Worm (Caenorhabditis elegans) whole organism, L4 larva: ENCODE results near the gene mrpl-22.
A peak's percentile ranks its signal among the peaks of the same experiment; 100 is the strongest.

ENCODE experiments used
- F37D6.2 ChIP-seq: sonication (generic microtip); optimal IDR thresholded peaks from 2 replicates; lab custom pipeline; 2016; ENCODE audit warnings: mild to moderate bottlenecking, missing genetic modification characterization, missing compliant biosample characterization
- R02D3.7 ChIP-seq: fragments of 150-350 bp; sonication (generic microtip); optimal IDR thresholded peaks from 3 replicates; lab custom pipeline; 2014; ENCODE audit warnings: missing biosample characterization, missing genetic modification characterization
- Y5F2A.4 ChIP-seq: fragments of 200-800 bp; sonication (Bioruptor generic); optimal IDR thresholded peaks from 2 replicates; lab custom pipeline; 2018; ENCODE audit warnings: mild to moderate bottlenecking, missing genetic modification characterization, missing compliant biosample characterization
- aha-1 ChIP-seq: fragments of 150-350 bp; peaks from one replicate; lab custom pipeline; 2014; ENCODE audit warnings: missing biosample characterization, missing genetic modification characterization
- aly-2 ChIP-seq: sonication (generic microtip); optimal IDR thresholded peaks from 2 replicates; lab custom pipeline; 2018; ENCODE audit warnings: missing biosample characterization, missing genetic modification characterization
- ceh-28 ChIP-seq: fragments of 150-350 bp; optimal IDR thresholded peaks from 2 replicates; lab custom pipeline; 2014; ENCODE audit warnings: missing biosample characterization, missing genetic modification reagents, missing genetic modification characterization
- ceh-44 ChIP-seq: fragments of 200-800 bp; sonication (Bioruptor generic); IDR thresholded peaks from 2 replicates; pipeline ENCODE4 v1.3.6; 2022; ENCODE audit warnings: missing genetic modification reagents, missing genetic modification characterization, missing compliant biosample characterization
- ces-1 ChIP-seq: fragments of 150-350 bp; sonication (generic microtip); optimal IDR thresholded peaks from 4 replicates; lab custom pipeline; 2014; ENCODE audit warnings: missing biosample characterization, missing genetic modification reagents, missing genetic modification characterization
- ctbp-1 ChIP-seq: fragments of 200-800 bp; sonication (Bioruptor generic); IDR thresholded peaks from 2 replicates; pipeline ENCODE4 v1.3.6; 2022; ENCODE audit warnings: missing genetic modification reagents, missing genetic modification characterization, missing compliant biosample characterization
- daf-8 ChIP-seq: fragments of 200-800 bp; sonication (Bioruptor generic); IDR thresholded peaks from 2 replicates; pipeline ENCODE4 v1.3.6; 2022; ENCODE audit warnings: missing genetic modification characterization, missing compliant biosample characterization
- dmd-9 ChIP-seq: fragments of 200-800 bp; sonication (Bioruptor generic); IDR thresholded peaks from 2 replicates; pipeline ENCODE4 v1.3.6; 2022; ENCODE audit warnings: missing genetic modification reagents, missing genetic modification characterization, missing compliant biosample characterization
- gei-8 ChIP-seq: fragments of 200-800 bp; sonication (Bioruptor generic); optimal IDR thresholded peaks from 2 replicates; lab custom pipeline; 2018; ENCODE audit warnings: mild to moderate bottlenecking, missing genetic modification characterization, missing compliant biosample characterization
- lim-7 ChIP-seq: fragments of 200-800 bp; sonication (Bioruptor generic); IDR thresholded peaks from 2 replicates; pipeline ENCODE4 v1.3.6; 2022; ENCODE audit warnings: missing genetic modification characterization, missing compliant biosample characterization
- lin-13 ChIP-seq: fragments of 150-350 bp; optimal IDR thresholded peaks from 2 replicates; lab custom pipeline; 2014; ENCODE audit warnings: missing biosample characterization, missing genetic modification reagents, missing genetic modification characterization
- lin-38 ChIP-seq: fragments of 200-800 bp; sonication (Bioruptor generic); IDR thresholded peaks from 2 replicates; pipeline ENCODE4 v1.3.6; 2022; ENCODE audit warnings: missing genetic modification reagents, missing genetic modification characterization, missing compliant biosample characterization
- lir-3 ChIP-seq: sonication (generic microtip); optimal IDR thresholded peaks from 2 replicates; lab custom pipeline; 2016; ENCODE audit warnings: mild to moderate bottlenecking, missing genetic modification characterization, missing compliant biosample characterization
- madf-5 ChIP-seq, 2 experiments: fragments of 200-800 bp; sonication (Bioruptor generic); IDR thresholded peaks; 2 replicates each; pipeline ENCODE4 v1.3.6; 2022; ENCODE audit warnings: missing compliant biosample characterization in 2 of 2, missing genetic modification characterization in 2 of 2
- madf-9 ChIP-seq: fragments of 200-800 bp; sonication (Bioruptor generic); conservative IDR thresholded peaks from 2 replicates; pipeline ENCODE4 v1.3.6; 2022; ENCODE audit warnings: missing genetic modification reagents, missing genetic modification characterization, missing compliant biosample characterization
- mes-2 ChIP-seq: sonication (generic microtip); optimal IDR thresholded peaks from 2 replicates; lab custom pipeline; 2016; ENCODE audit warnings: missing genotype, mild to moderate bottlenecking, missing genetic modification characterization, missing compliant biosample characterization; ENCODE audit not compliant: poor library complexity, severe bottlenecking
- nhr-10 ChIP-seq: fragments of 150-350 bp; optimal IDR thresholded peaks from 2 replicates; lab custom pipeline; 2014; ENCODE audit warnings: missing biosample characterization, missing genetic modification characterization
- nhr-25 ChIP-seq: sonication (generic microtip); optimal IDR thresholded peaks from 2 replicates; lab custom pipeline; 2017; ENCODE audit warnings: missing genetic modification characterization, mild to moderate bottlenecking, missing compliant biosample characterization, antibody characterized with exemption, moderate library complexity, borderline replicate concordance; ENCODE audit not compliant: insufficient read depth
- nhr-42 ChIP-seq: fragments of 200-800 bp; sonication (Bioruptor generic); IDR thresholded peaks from 2 replicates; pipeline ENCODE4 v1.3.6; 2022; ENCODE audit warnings: missing genetic modification characterization, missing compliant biosample characterization
- nhr-48 ChIP-seq: sonication (generic microtip); optimal IDR thresholded peaks from 2 replicates; lab custom pipeline; 2016; ENCODE audit warnings: mild to moderate bottlenecking, missing genetic modification characterization, missing compliant biosample characterization
- rbr-2 ChIP-seq: sonication (generic microtip); optimal IDR thresholded peaks from 2 replicates; lab custom pipeline; 2016; ENCODE audit warnings: missing genotype, missing genetic modification characterization, missing compliant biosample characterization
- set-16 ChIP-seq: fragments of 200-800 bp; sonication (Bioruptor generic); IDR thresholded peaks from 2 replicates; pipeline ENCODE4 v1.3.6; 2022; ENCODE audit warnings: missing genetic modification reagents, missing genetic modification characterization, missing compliant biosample characterization
- tra-1 ChIP-seq: fragments of 200-800 bp; sonication (Bioruptor generic); IDR thresholded peaks from 2 replicates; pipeline ENCODE4 v1.3.6; 2022; ENCODE audit warnings: missing genetic modification reagents, missing genetic modification characterization, missing compliant biosample characterization
- unc-39 ChIP-seq: sonication (generic microtip); optimal IDR thresholded peaks from 2 replicates; lab custom pipeline; 2017; ENCODE audit warnings: missing biosample characterization, missing genetic modification characterization
- unc-62 ChIP-seq, 3 experiments: fragments of 150-350 bp in 1 of 3; sonication (generic microtip); optimal IDR thresholded peaks in 2 of 3; peaks in 1 of 3; 1 replicate in 1 of 3; 2 replicates in 2 of 3; lab custom pipeline; 2014 to 2017; ENCODE audit warnings: missing biosample characterization in 3 of 3, missing genetic modification characterization in 3 of 3, missing genetic modification reagents in 3 of 3, missing genotype in 1 of 3
- zfp-2 ChIP-seq: sonication (generic microtip); optimal IDR thresholded peaks from 2 replicates; lab custom pipeline; 2016; ENCODE audit warnings: mild to moderate bottlenecking, missing genetic modification characterization, missing compliant biosample characterization
- ztf-7 ChIP-seq: fragments of 150-350 bp; optimal IDR thresholded peaks from 2 replicates; lab custom pipeline; 2014; ENCODE audit warnings: missing biosample characterization, missing genetic modification characterization

mrpl-22 gene

ce11 chrIII:10576316-10576715 is 39.0 kb upstream of the mrpl-22 start:
- 0 out of 2 replicates have a peak, but pooled peaks have one; percentile 24 for TF ChIP-seq lin-38
- TF ChIP-seq, all 104 proteins: peak for 1; not testable (repeated sequence) for 103

ce11 chrIII:10577782-10578181 is 37.5 kb upstream of the mrpl-22 start:
- no peak for TF ChIP-seq aly-2
- TF ChIP-seq unc-62 (GFP tag; optimal IDR thresholded peaks at IDR 0.05 in 1 of 2; lab: Kevin White, UChicago) = peak in 1 of 2 experiments; percentile 72
- TF ChIP-seq unc-62 (tag; optimal IDR thresholded peaks at IDR 0.05; lab: Kevin White, UChicago) = no peak

DNA sequence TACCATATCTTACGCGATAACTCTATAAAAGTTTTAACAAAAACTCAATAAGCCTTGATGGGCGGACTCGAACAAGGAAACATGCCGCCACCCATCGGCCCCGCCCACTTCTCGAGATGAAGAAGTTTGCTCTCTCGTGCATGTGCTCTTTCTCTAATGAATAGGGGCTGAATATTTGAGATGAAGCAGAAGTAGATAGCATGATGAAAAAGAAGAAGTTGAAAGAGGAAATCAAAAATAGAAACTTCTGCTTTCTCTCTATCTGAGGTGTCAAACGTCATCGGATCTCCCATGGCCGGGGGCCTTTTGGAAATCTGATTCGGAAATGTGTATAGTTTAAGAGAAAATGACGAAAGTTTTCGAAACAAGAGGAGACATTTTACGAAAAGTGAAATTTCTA is 36.4 kb upstream of the mrpl-22 start:
- TF ChIP-seq nhr-25 (no peak), lim-7 (GFP tag; lab: Robert Waterston, UW) (no peak), R02D3.7 (tag; lab: Kevin White, UChicago) (no peak), tra-1 (GFP tag; lab: Robert Waterston, UW) (no peak), daf-8 (GFP tag; lab: Robert Waterston, UW) (no peak), rbr-2 (tag; lab: Kevin White, UChicago) (no peak), unc-39 (tag; lab: Kevin White, UChicago) (no peak), madf-5 (GFP tag; IDR thresholded peaks at IDR 0.05; lab: Robert Waterston, UW) (no peak), zfp-2 (tag; lab: Kevin White, UChicago) (no peak), Y5F2A.4 (no peak), ces-1 (GFP tag; lab: Kevin White, UChicago) (no peak)

DNA sequence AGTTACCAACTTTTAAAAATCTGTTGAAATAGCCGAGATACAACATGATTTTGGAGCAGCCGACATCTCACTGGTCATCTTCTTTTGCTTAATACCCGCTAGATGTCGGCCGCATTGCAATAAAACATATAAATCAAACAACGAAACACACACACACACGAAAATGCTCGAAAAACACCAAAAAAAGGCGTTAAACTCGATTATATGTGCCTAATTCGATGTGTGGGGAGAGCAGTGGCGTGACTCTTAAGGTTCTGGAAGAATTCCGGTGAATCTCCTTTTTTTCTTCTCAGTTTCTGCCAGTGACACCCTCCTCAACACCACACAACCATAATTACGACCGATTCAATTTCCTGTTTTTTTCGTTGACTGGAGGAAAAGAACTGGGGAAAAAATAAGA is 35.1 kb upstream of the mrpl-22 start:
- TF ChIP-seq lin-38 (no peak), aha-1 (peak; percentile 71), gei-8 (no peak)

DNA sequence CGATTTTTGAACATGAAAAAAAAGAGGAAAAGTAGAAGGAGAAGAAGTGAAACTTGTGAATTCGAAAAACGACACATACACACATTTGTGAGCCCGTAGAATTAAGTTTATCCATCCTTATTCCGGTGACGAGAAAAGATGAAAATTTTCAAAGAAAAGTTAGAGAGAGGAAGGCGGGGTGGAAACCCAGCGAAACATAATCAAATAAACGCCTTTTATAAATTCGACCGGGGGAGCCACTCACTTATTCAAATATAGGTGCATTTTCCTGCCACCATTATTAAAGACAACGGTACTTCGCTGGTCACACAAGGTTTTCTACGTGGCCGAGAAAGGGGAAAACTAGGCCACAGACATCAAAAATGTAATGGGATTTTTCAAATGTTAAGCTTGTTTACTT is 31.8 kb upstream of the mrpl-22 start:
- 0 out of 2 replicates have a peak, but pooled peaks have one; percentile 37 for TF ChIP-seq ctbp-1 (GFP tag; lab: Robert Waterston, UW)
- TF ChIP-seq nhr-48 = no peak

DNA sequence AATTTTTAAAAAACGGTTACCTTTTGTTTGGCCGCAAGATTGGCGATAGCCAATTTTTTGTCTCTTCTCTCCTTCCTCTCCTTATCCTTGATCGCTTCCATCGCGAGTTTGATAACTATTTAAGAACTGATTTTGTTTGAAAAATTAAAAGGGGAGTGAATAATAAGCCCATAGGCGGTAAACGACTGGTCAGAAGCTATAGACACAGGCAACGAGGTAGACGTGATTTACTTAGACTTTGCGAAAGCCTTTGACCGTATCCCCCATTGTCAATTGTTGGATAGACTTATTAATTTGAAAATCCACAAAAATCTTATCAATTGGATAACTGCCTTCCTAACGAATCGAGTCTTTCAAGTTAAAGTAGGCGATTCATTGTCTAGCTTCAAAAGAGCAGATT is 29.0 kb upstream of the mrpl-22 start, which contains the start of gene Y45F3A.5:
Gene Y45F3A.5, minus strand, starts transcription at position 101 of the 400 bp plus-strand sequence.
- no peak for TF ChIP-seq ceh-44 (GFP tag; lab: Robert Waterston, UW)
- TF ChIP-seq lin-13 (GFP tag; lab: Kevin White, UChicago) = no peak
- no peak for TF ChIP-seq ceh-28
- no peak for TF ChIP-seq ztf-7
- no peak for TF ChIP-seq mes-2 (tag; lab: Kevin White, UChicago)
- TF ChIP-seq nhr-42 (GFP tag; lab: Robert Waterston, UW) = no peak

ce11 chrIII:10592074-10592473 is 23.2 kb upstream of the mrpl-22 start:
- TF ChIP-seq nhr-10 (tag; lab: Kevin White, UChicago) = no peak
- no peak for TF ChIP-seq dmd-9 (GFP tag; lab: Robert Waterston, UW)
- TF ChIP-seq F37D6.2 (tag; lab: Kevin White, UChicago) = no peak
- peak; percentile 30 for TF ChIP-seq aha-1
- no peak for TF ChIP-seq madf-9 (GFP tag; lab: Robert Waterston, UW)
- TF ChIP-seq set-16 (GFP tag; lab: Robert Waterston, UW) = peak; percentile 63
- no peak for TF ChIP-seq lir-3 (tag; lab: Kevin White, UChicago)
